Comparison of ENCODE assay signal across 1 fruit fly cellular context in genomic region chr3L:11333986-11334385, dm6.
TF ChIP-seq lines count a peak whose summit lies in the region.

No protein-coding gene starts in this region.

TF ChIP-seq in whole organism, embryonic, 481 proteins besides CTCF, POLR2A, EP300 and RAD21 (continued from another document and continues in another):
- TF ChIP-seq gsb-n (tag; optimal IDR thresholded peaks at IDR 0.05; lab: Kevin White, UChicago), result peak; percentile 60
- no peak for TF ChIP-seq CG15479 (GFP tag; optimal IDR thresholded peaks at IDR 0.05; lab: Kevin White, UChicago)
- peak; percentile 72 for TF ChIP-seq CG31441 (GFP tag; IDR thresholded peaks at IDR 0.05; lab: Robert Waterston, UW)
- peak; percentile 75 for TF ChIP-seq CG18262 (tag; optimal IDR thresholded peaks at IDR 0.05; lab: Kevin White, UChicago)
- TF ChIP-seq mld (GFP tag; IDR thresholded peaks at IDR 0.05; lab: Robert Waterston, UW; ENCODE audit: partially characterized antibody), result no peak
- peak; percentile 30 for TF ChIP-seq CG17385 (GFP tag; optimal IDR thresholded peaks at IDR 0.05; lab: Kevin White, UChicago)
- no peak for TF ChIP-seq jigr1 (GFP tag; IDR thresholded peaks at IDR 0.05; lab: Robert Waterston, UW)
- peak; percentile 63 for TF ChIP-seq ranshi (GFP tag; IDR thresholded peaks at IDR 0.05; lab: Robert Waterston, UW)
- no peak for TF ChIP-seq CG10274 (GFP tag; optimal IDR thresholded peaks at IDR 0.05; lab: Kevin White, UChicago)
- no peak for TF ChIP-seq CG8290 (GFP tag; optimal IDR thresholded peaks at IDR 0.05; lab: Kevin White, UChicago)
- TF ChIP-seq CG8290 (tag; optimal IDR thresholded peaks at IDR 0.05; lab: Kevin White, UChicago), result peak in 1 of 2 experiments; percentile 15
- peak; percentile 42; the same call in 1 of the 3 replicates for TF ChIP-seq otp (GFP tag; IDR thresholded peaks at IDR 0.05; lab: Robert Waterston, UW)
- peak; percentile 23 for TF ChIP-seq CG12071 (GFP tag; optimal IDR thresholded peaks at IDR 0.05; lab: Kevin White, UChicago)
- 0 out of 3 replicates have a peak, but pooled peaks have one; percentile 22 for TF ChIP-seq gce (GFP tag; IDR thresholded peaks at IDR 0.05; lab: Robert Waterston, UW)
- TF ChIP-seq CG7786 (GFP tag; optimal IDR thresholded peaks at IDR 0.05; lab: Kevin White, UChicago), result no peak
- TF ChIP-seq mirr (GFP tag; optimal IDR thresholded peaks at IDR 0.05; lab: Kevin White, UChicago), result no peak
- no peak for TF ChIP-seq ssp (GFP tag; IDR thresholded peaks at IDR 0.05; lab: Robert Waterston, UW)
- TF ChIP-seq CG1233 (GFP tag; optimal IDR thresholded peaks at IDR 0.05; lab: Kevin White, UChicago), result peak; percentile 3
- no peak for TF ChIP-seq CG10462 (GFP tag; optimal IDR thresholded peaks at IDR 0.05; lab: Kevin White, UChicago)
- TF ChIP-seq caup (GFP tag; optimal IDR thresholded peaks at IDR 0.05; lab: Kevin White, UChicago; ENCODE audit: severe bottlenecking), result no peak
- TF ChIP-seq ato (GFP tag; IDR thresholded peaks at IDR 0.05; lab: Robert Waterston, UW; ENCODE audit: partially characterized antibody), result no peak
- TF ChIP-seq CG15011 (GFP tag; optimal IDR thresholded peaks at IDR 0.05; lab: Kevin White, UChicago), result no peak
- TF ChIP-seq CG6689 (GFP tag; IDR thresholded peaks at IDR 0.05; lab: Robert Waterston, UW), result peak; percentile 54
- TF ChIP-seq Side (GFP tag; optimal IDR thresholded peaks at IDR 0.05; lab: Kevin White, UChicago), result no peak
- TF ChIP-seq bcd (GFP tag; optimal IDR thresholded peaks at IDR 0.05; lab: Kevin White, UChicago), result peak; percentile 27
- TF ChIP-seq zen2 (GFP tag; IDR thresholded peaks at IDR 0.05; lab: Robert Waterston, UW; ENCODE audit: partially characterized antibody), result no peak
- TF ChIP-seq Atf3 (GFP tag; optimal IDR thresholded peaks at IDR 0.05; lab: Kevin White, UChicago), result peak; percentile 39
- peak; percentile 65 for TF ChIP-seq CG7839 (tag; optimal IDR thresholded peaks at IDR 0.05; lab: Kevin White, UChicago)
- TF ChIP-seq ind (GFP tag; optimal IDR thresholded peaks at IDR 0.05; lab: Kevin White, UChicago), result peak; percentile 37
- peak; percentile 20 for TF ChIP-seq ewg (GFP tag; optimal IDR thresholded peaks at IDR 0.05; lab: Kevin White, UChicago)
- peak; percentile 43 for TF ChIP-seq sisA (GFP tag; IDR thresholded peaks at IDR 0.05; lab: Robert Waterston, UW)
- peak; percentile 20 for TF ChIP-seq jing (GFP tag; optimal IDR thresholded peaks at IDR 0.05; lab: Kevin White, UChicago)
- no peak for TF ChIP-seq sqz (GFP tag; optimal IDR thresholded peaks at IDR 0.05; lab: Kevin White, UChicago)
- peak; percentile 76 for TF ChIP-seq gem (tag; optimal IDR thresholded peaks at IDR 0.05; lab: Kevin White, UChicago)
- TF ChIP-seq CG17359 (tag; optimal IDR thresholded peaks at IDR 0.05; lab: Kevin White, UChicago), result peak; percentile 61
- TF ChIP-seq CG10565 (GFP tag; optimal IDR thresholded peaks at IDR 0.05; lab: Kevin White, UChicago), result no peak
- TF ChIP-seq gcm2 (GFP tag; optimal IDR thresholded peaks at IDR 0.05; lab: Kevin White, UChicago), result no peak
- TF ChIP-seq CG1024 (GFP tag; IDR thresholded peaks at IDR 0.05; lab: Robert Waterston, UW), result no peak
- peak; percentile 49; the same call in 1 of the 2 replicates for TF ChIP-seq CG32772 (GFP tag; IDR thresholded peaks at IDR 0.05; lab: Robert Waterston, UW)
- TF ChIP-seq CG12659 (GFP tag; optimal IDR thresholded peaks at IDR 0.05; lab: Kevin White, UChicago), result peak; percentile 30
- TF ChIP-seq gcm (GFP tag; optimal IDR thresholded peaks at IDR 0.05; lab: Kevin White, UChicago), result peak; percentile 37
- TF ChIP-seq ara (GFP tag; IDR thresholded peaks at IDR 0.05; lab: Robert Waterston, UW), result peak; percentile 70; the same call in 1 of the 2 replicates
- TF ChIP-seq CG4707 (GFP tag; optimal IDR thresholded peaks at IDR 0.05; lab: Kevin White, UChicago), result peak; percentile 30
- peak; percentile 10 for TF ChIP-seq scrt (GFP tag; optimal IDR thresholded peaks at IDR 0.05; lab: Kevin White, UChicago)
- TF ChIP-seq chn (GFP tag; optimal IDR thresholded peaks at IDR 0.05; lab: Kevin White, UChicago), result peak; percentile 23
- TF ChIP-seq cwo (GFP tag; optimal IDR thresholded peaks at IDR 0.05; lab: Kevin White, UChicago), result no peak
- TF ChIP-seq CG12942 (GFP tag; optimal IDR thresholded peaks at IDR 0.05; lab: Kevin White, UChicago), result peak; percentile 13
- TF ChIP-seq CG11504 (tag; optimal IDR thresholded peaks at IDR 0.05; lab: Kevin White, UChicago), result peak; percentile 71
- no peak; the same call in 1 of the 2 replicates for TF ChIP-seq H2.0 (GFP tag; IDR thresholded peaks at IDR 0.05; lab: Robert Waterston, UW)
- TF ChIP-seq CG18764 (GFP tag; optimal IDR thresholded peaks at IDR 0.05; lab: Kevin White, UChicago), result peak; percentile 20
- no peak for TF ChIP-seq chm (GFP tag; IDR thresholded peaks at IDR 0.05; lab: Robert Waterston, UW)
- TF ChIP-seq wdn (GFP tag; IDR thresholded peaks at IDR 0.05; lab: Robert Waterston, UW), result no peak
- 0 out of 3 replicates have a peak, but pooled peaks have one; percentile 42 for TF ChIP-seq CG7357 (GFP tag; IDR thresholded peaks at IDR 0.05; lab: Robert Waterston, UW)
- TF ChIP-seq CG6791 (GFP tag; IDR thresholded peaks at IDR 0.05; lab: Robert Waterston, UW; ENCODE audit: partially characterized antibody), result no peak
- TF ChIP-seq CG15601 (tag; optimal IDR thresholded peaks at IDR 0.05; lab: Kevin White, UChicago), result peak; percentile 46
- peak; percentile 86 for TF ChIP-seq Ets65A (GFP tag; lab: Kevin White, UChicago)
- TF ChIP-seq fd102C (GFP tag; optimal IDR thresholded peaks at IDR 0.05; lab: Kevin White, UChicago), result no peak
- no peak for TF ChIP-seq MBD-R2 (GFP tag; IDR thresholded peaks at IDR 0.05; lab: Robert Waterston, UW)
- TF ChIP-seq Chrac-16 (GFP tag; optimal IDR thresholded peaks at IDR 0.05; lab: Kevin White, UChicago), result peak; percentile 41
- TF ChIP-seq CG18011 (GFP tag; optimal IDR thresholded peaks at IDR 0.05; lab: Kevin White, UChicago), result no peak
- TF ChIP-seq CG14710 (tag; optimal IDR thresholded peaks at IDR 0.05; lab: Kevin White, UChicago), result peak; percentile 73
- no peak for TF ChIP-seq BtbVII (GFP tag; optimal IDR thresholded peaks at IDR 0.05; lab: Kevin White, UChicago)
- TF ChIP-seq ase (GFP tag; IDR thresholded peaks at IDR 0.05; lab: Robert Waterston, UW), result 0 out of 3 replicates have a peak, but pooled peaks have one; percentile 21
- no peak for TF ChIP-seq Neu2 (GFP tag; optimal IDR thresholded peaks at IDR 0.05; lab: Kevin White, UChicago; ENCODE audit: borderline replicate concordance)
- peak; percentile 75 for TF ChIP-seq D19A (tag; optimal IDR thresholded peaks at IDR 0.05; lab: Kevin White, UChicago)
- no peak for TF ChIP-seq nau (GFP tag; optimal IDR thresholded peaks at IDR 0.05; lab: Kevin White, UChicago)
- TF ChIP-seq CG12391 (tag; optimal IDR thresholded peaks at IDR 0.05; lab: Kevin White, UChicago), result peak; percentile 69
- no peak for TF ChIP-seq sens-2 (GFP tag; IDR thresholded peaks at IDR 0.05; lab: Robert Waterston, UW)
- no peak for TF ChIP-seq Dfd (GFP tag; optimal IDR thresholded peaks at IDR 0.05; lab: Kevin White, UChicago)
- peak; percentile 37; the same call in 1 of the 3 replicates for TF ChIP-seq croc (GFP tag; conservative IDR thresholded peaks at IDR 0.05; lab: Robert Waterston, UW)
- TF ChIP-seq B-H1 (GFP tag; IDR thresholded peaks at IDR 0.05; lab: Robert Waterston, UW), result no peak; the same call in 2 of the 3 replicates
- peak; percentile 42 for TF ChIP-seq nerfin-1 (tag; optimal IDR thresholded peaks at IDR 0.05; lab: Kevin White, UChicago)
- TF ChIP-seq CG18619 (GFP tag; optimal IDR thresholded peaks at IDR 0.05; lab: Kevin White, UChicago), result no peak
- TF ChIP-seq dpn (GFP tag; optimal IDR thresholded peaks at IDR 0.05; lab: Kevin White, UChicago), result peak; percentile 46 to 56
- peak; percentile 40; the same call in 1 of the 2 replicates for TF ChIP-seq ttk (GFP tag; IDR thresholded peaks at IDR 0.05; lab: Robert Waterston, UW)
- TF ChIP-seq tx (GFP tag; optimal IDR thresholded peaks at IDR 0.05; lab: Kevin White, UChicago), result peak; percentile 28
- peak; percentile 34 for TF ChIP-seq lilli (GFP tag; optimal IDR thresholded peaks at IDR 0.05; lab: Kevin White, UChicago)
- no peak for TF ChIP-seq CG4282 (GFP tag; optimal IDR thresholded peaks at IDR 0.05; lab: Kevin White, UChicago)
- peak; percentile 32 for TF ChIP-seq CG30431 (GFP tag; optimal IDR thresholded peaks at IDR 0.05; lab: Kevin White, UChicago)
- TF ChIP-seq CG31365 (tag; optimal IDR thresholded peaks at IDR 0.05; lab: Kevin White, UChicago), result no peak
- peak; percentile 78 for TF ChIP-seq CG10979 (tag; optimal IDR thresholded peaks at IDR 0.05; lab: Kevin White, UChicago)
- no peak for TF ChIP-seq CG6765 (GFP tag; optimal IDR thresholded peaks at IDR 0.05; lab: Kevin White, UChicago)
- peak; percentile 67 for TF ChIP-seq CG18599 (GFP tag; optimal IDR thresholded peaks at IDR 0.05; lab: Kevin White, UChicago)
- TF ChIP-seq CG2678 (tag; optimal IDR thresholded peaks at IDR 0.05; lab: Kevin White, UChicago), result peak; percentile 66
- peak; percentile 68; the same call in 1 of the 2 replicates for TF ChIP-seq vvl (GFP tag; IDR thresholded peaks at IDR 0.05; lab: Robert Waterston, UW)
- no peak for TF ChIP-seq Dref (GFP tag; IDR thresholded peaks at IDR 0.05; lab: Robert Waterston, UW)
- TF ChIP-seq CG17612 (GFP tag; IDR thresholded peaks at IDR 0.05; lab: Robert Waterston, UW), result no peak
- TF ChIP-seq Mes4 (GFP tag; optimal IDR thresholded peaks at IDR 0.05; lab: Kevin White, UChicago), result peak; percentile 59
- TF ChIP-seq CG5953 (GFP tag; IDR thresholded peaks at IDR 0.05; lab: Robert Waterston, UW), result 0 out of 2 replicates have a peak, but pooled peaks have one; percentile 28
- TF ChIP-seq CG16813 (GFP tag; IDR thresholded peaks at IDR 0.05; lab: Robert Waterston, UW; ENCODE audit: partially characterized antibody), result no peak
- peak; percentile 46 for TF ChIP-seq CG4424 (GFP tag; optimal IDR thresholded peaks at IDR 0.05; lab: Kevin White, UChicago)
- peak; percentile 53 for TF ChIP-seq Asciz (GFP tag; optimal IDR thresholded peaks at IDR 0.05; lab: Kevin White, UChicago)
- TF ChIP-seq prd (optimal IDR thresholded peaks at IDR 0.05; lab: Kevin White, UChicago), result no peak
- peak; percentile 59; the same call in 2 of the 3 replicates for TF ChIP-seq prd (GFP tag; IDR thresholded peaks at IDR 0.05; lab: Robert Waterston, UW)
- TF ChIP-seq Deaf1 (tag; optimal IDR thresholded peaks at IDR 0.05; lab: Kevin White, UChicago), result peak; percentile 10
- peak in 1 of 2 experiments; percentile 36 for TF ChIP-seq Pdp1 (GFP tag; optimal IDR thresholded peaks at IDR 0.05; lab: Kevin White, UChicago)
- no peak for TF ChIP-seq CG7745 (tag; optimal IDR thresholded peaks at IDR 0.05; lab: Kevin White, UChicago)
- no peak for TF ChIP-seq z (GFP tag; IDR thresholded peaks at IDR 0.05; lab: Robert Waterston, UW)
- TF ChIP-seq CG2712 (tag; optimal IDR thresholded peaks at IDR 0.05; lab: Kevin White, UChicago), result peak; percentile 81
- peak; percentile 36; the same call in 1 of the 2 replicates for TF ChIP-seq CG4730 (GFP tag; IDR thresholded peaks at IDR 0.05; lab: Robert Waterston, UW)
- peak; percentile 42 for TF ChIP-seq dmrt99B (tag; optimal IDR thresholded peaks at IDR 0.05; lab: Kevin White, UChicago)
- TF ChIP-seq tap (tag; optimal IDR thresholded peaks at IDR 0.05; lab: Kevin White, UChicago), result peak; percentile 57
- TF ChIP-seq HLH3B (GFP tag; IDR thresholded peaks at IDR 0.05; lab: Robert Waterston, UW), result 0 out of 2 replicates have a peak, but pooled peaks have one; percentile 41
- no peak for TF ChIP-seq CG9932 (GFP tag; IDR thresholded peaks at IDR 0.05; lab: Robert Waterston, UW)
- no peak for TF ChIP-seq CG16779 (GFP tag; IDR thresholded peaks at IDR 0.05; lab: Robert Waterston, UW)
- TF ChIP-seq Mrtf (GFP tag; IDR thresholded peaks at IDR 0.05; lab: Robert Waterston, UW), result no peak
- peak; percentile 31 for TF ChIP-seq CG2120 (GFP tag; optimal IDR thresholded peaks at IDR 0.05; lab: Kevin White, UChicago)
- TF ChIP-seq NfI (GFP tag; optimal IDR thresholded peaks at IDR 0.05; lab: Kevin White, UChicago), result peak; percentile 7
- TF ChIP-seq Oli (tag; optimal IDR thresholded peaks at IDR 0.05; lab: Kevin White, UChicago), result peak; percentile 52
- TF ChIP-seq Hr51 (GFP tag; optimal IDR thresholded peaks at IDR 0.05; lab: Kevin White, UChicago), result peak; percentile 12 to 45
- peak; percentile 39 for TF ChIP-seq Fer1 (GFP tag; optimal IDR thresholded peaks at IDR 0.05; lab: Kevin White, UChicago)
- no peak for TF ChIP-seq CG14965 (GFP tag; optimal IDR thresholded peaks at IDR 0.05; lab: Kevin White, UChicago; ENCODE audit: borderline replicate concordance)
- TF ChIP-seq CG2875 (GFP tag; optimal IDR thresholded peaks at IDR 0.05; lab: Kevin White, UChicago), result peak; percentile 24
- peak; percentile 72 for TF ChIP-seq CG1603 (tag; optimal IDR thresholded peaks at IDR 0.05; lab: Kevin White, UChicago)
- no peak for TF ChIP-seq TFAM (GFP tag; optimal IDR thresholded peaks at IDR 0.05; lab: Kevin White, UChicago)
- 0 out of 3 replicates have a peak, but pooled peaks have one; percentile 31 for TF ChIP-seq CG34422 (GFP tag; IDR thresholded peaks at IDR 0.05; lab: Robert Waterston, UW)
- TF ChIP-seq CG10959 (GFP tag; IDR thresholded peaks at IDR 0.05; lab: Robert Waterston, UW), result no peak
- TF ChIP-seq Usf (GFP tag; optimal IDR thresholded peaks at IDR 0.05; lab: Kevin White, UChicago), result no peak
- TF ChIP-seq CG15514 (GFP tag; optimal IDR thresholded peaks at IDR 0.05; lab: Kevin White, UChicago), result no peak
- peak; percentile 0 for TF ChIP-seq Sry-β (GFP tag; optimal IDR thresholded peaks at IDR 0.05; lab: Kevin White, UChicago)
- no peak for TF ChIP-seq CG31224 (GFP tag; IDR thresholded peaks at IDR 0.05; lab: Robert Waterston, UW)
- TF ChIP-seq az2 (GFP tag; optimal IDR thresholded peaks at IDR 0.05; lab: Kevin White, UChicago), result peak; percentile 34
- TF ChIP-seq CG8359 (GFP tag; optimal IDR thresholded peaks at IDR 0.05; lab: Kevin White, UChicago; ENCODE audit: borderline replicate concordance), result peak; percentile 32
- no peak for TF ChIP-seq CG7928 (GFP tag; optimal IDR thresholded peaks at IDR 0.05; lab: Kevin White, UChicago)
- TF ChIP-seq sim (GFP tag; IDR thresholded peaks at IDR 0.05; lab: Robert Waterston, UW), result peak; percentile 54; the same call in 1 of the 2 replicates
- TF ChIP-seq ATbp (GFP tag; optimal IDR thresholded peaks at IDR 0.05; lab: Kevin White, UChicago), result peak; percentile 15
- peak; percentile 44; the same call in 1 of the 2 replicates for TF ChIP-seq Ptx1 (GFP tag; IDR thresholded peaks at IDR 0.05; lab: Robert Waterston, UW)
- TF ChIP-seq CG13296 (GFP tag; optimal IDR thresholded peaks at IDR 0.05; lab: Kevin White, UChicago), result no peak
- TF ChIP-seq org-1 (GFP tag; optimal IDR thresholded peaks at IDR 0.05; lab: Kevin White, UChicago), result peak; percentile 21
